Worm (Caenorhabditis elegans) whole organism, mixed stage, embryonic: ENCODE measurements around the gene srm-3.

Source experiments
- lin-32 ChIP-seq: fragments of 200-800 bp; sonication (Bioruptor generic); optimal IDR thresholded peaks from 2 replicates; lab custom pipeline; 2018; ENCODE audit warnings: mild to moderate bottlenecking, missing genetic modification characterization, missing compliant biosample characterization
- unc-39 ChIP-seq: fragments of 150-350 bp; optimal IDR thresholded peaks from 2 replicates; lab custom pipeline; 2014; ENCODE audit warnings: missing biosample characterization, missing genetic modification characterization
- zip-8 ChIP-seq: fragments of 150-350 bp; optimal IDR thresholded peaks from 2 replicates; lab custom pipeline; 2014; ENCODE audit warnings: missing biosample characterization, missing genetic modification characterization

The srm-3 gene

ce11 chrIV:9699062-9699461, 50.3 kb downstream of the srm-3 start:
- no peak for TF ChIP-seq lin-32 (GFP tag; lab: Kevin White, UChicago)
- TF ChIP-seq zip-8 (tag; lab: Kevin White, UChicago): no peak
- no peak for TF ChIP-seq unc-39
